Fruit fly (Drosophila melanogaster) whole organism, embryonic: ENCODE results near the gene Atg2.

Source experiments
- Atf3 ChIP-seq: fragments of 200-800 bp; sonication (Bioruptor generic); optimal IDR thresholded peaks from 3 replicates; lab custom pipeline; 2016; ENCODE audit warnings: missing biosample characterization, missing genetic modification characterization
- Blimp-1 ChIP-seq: fragments of 200-800 bp; sonication (Bioruptor generic); optimal IDR thresholded peaks from 3 replicates; lab custom pipeline; 2018; ENCODE audit warnings: missing biosample characterization, missing genetic modification characterization, mild to moderate bottlenecking, moderate library complexity, missing genetic modification reagents
- C15 ChIP-seq: fragments of 200-800 bp; sonication (Bioruptor generic); IDR thresholded peaks from 3 replicates; pipeline ENCODE4 v1.3.6; 2022; ENCODE audit warnings: missing biosample characterization, missing genetic modification characterization
- CG10979 ChIP-seq: fragments of 200-800 bp; sonication (Bioruptor generic); optimal IDR thresholded peaks from 2 replicates; lab custom pipeline; 2018; ENCODE audit warnings: missing biosample characterization, mild to moderate bottlenecking, missing genetic modification characterization, moderate library complexity
- CG11696 ChIP-seq: fragments of 200-800 bp; sonication (Bioruptor generic); IDR thresholded peaks from 2 replicates; pipeline ENCODE4 v1.3.6; 2022; ENCODE audit warnings: missing biosample characterization, missing genetic modification characterization
- CG1233 ChIP-seq: fragments of 200-800 bp; sonication (Bioruptor generic); optimal IDR thresholded peaks from 4 replicates; lab custom pipeline; 2018; ENCODE audit warnings: missing biosample characterization, mild to moderate bottlenecking, missing genetic modification characterization
- CG12744 ChIP-seq: fragments of 200-800 bp; sonication (Bioruptor generic); optimal IDR thresholded peaks from 2 replicates; lab custom pipeline; 2016; ENCODE audit warnings: missing biosample characterization, missing genetic modification characterization
- CG13894 ChIP-seq: fragments of 200-800 bp; sonication (Bioruptor generic); optimal IDR thresholded peaks from 3 replicates; lab custom pipeline; 2018; ENCODE audit warnings: missing biosample characterization, mild to moderate bottlenecking, missing genetic modification characterization, moderate library complexity
- CG1602 ChIP-seq: fragments of 200-800 bp; sonication (Bioruptor generic); optimal IDR thresholded peaks from 3 replicates; lab custom pipeline; 2016; ENCODE audit warnings: missing biosample characterization, missing genetic modification characterization
- CG17328 ChIP-seq: fragments of 200-800 bp; sonication (Bioruptor generic); IDR thresholded peaks from 2 replicates; pipeline ENCODE4 v1.3.6; 2022; ENCODE audit warnings: missing biosample characterization, missing genetic modification characterization
- CG17361 ChIP-seq: fragments of 200-800 bp; sonication (Bioruptor generic); IDR thresholded peaks from 3 replicates; pipeline ENCODE4 v1.3.6; 2022; ENCODE audit warnings: missing biosample characterization, missing genetic modification characterization
- CG17912 ChIP-seq: fragments of 200-800 bp; sonication (Bioruptor generic); optimal IDR thresholded peaks from 2 replicates; lab custom pipeline; 2018; ENCODE audit warnings: missing biosample characterization, mild to moderate bottlenecking, missing genetic modification characterization
- CG1832 ChIP-seq: fragments of 200-800 bp; sonication (Bioruptor generic); optimal IDR thresholded peaks from 2 replicates; lab custom pipeline; 2017; ENCODE audit warnings: missing biosample characterization, mild to moderate bottlenecking, missing genetic modification characterization, inconsistent platforms
- CG18476 ChIP-seq: fragments of 200-800 bp; sonication (Bioruptor generic); optimal IDR thresholded peaks from 2 replicates; lab custom pipeline; 2016; ENCODE audit warnings: missing biosample characterization, mild to moderate bottlenecking, missing genetic modification characterization
- CG31388 ChIP-seq: fragments of 200-800 bp; sonication (Bioruptor generic); optimal IDR thresholded peaks from 2 replicates; lab custom pipeline; 2016; ENCODE audit warnings: missing biosample characterization, missing genetic modification characterization
- CG31441 ChIP-seq: fragments of 200-800 bp; sonication (Bioruptor generic); IDR thresholded peaks from 2 replicates; pipeline ENCODE4 v1.3.6; 2022; ENCODE audit warnings: missing biosample characterization, missing genetic modification characterization
- CG4854 ChIP-seq: fragments of 200-800 bp; sonication (Bioruptor generic); optimal IDR thresholded peaks from 2 replicates; lab custom pipeline; 2016; ENCODE audit warnings: missing biosample characterization, missing genetic modification characterization, inconsistent platforms
- CG6175 ChIP-seq: fragments of 200-800 bp; sonication (Bioruptor generic); IDR thresholded peaks from 3 replicates; pipeline ENCODE4 v1.3.6; 2022; ENCODE audit warnings: missing biosample characterization, missing genetic modification characterization
- CG6689 ChIP-seq: fragments of 200-800 bp; sonication (Bioruptor generic); IDR thresholded peaks from 2 replicates; pipeline ENCODE4 v1.3.6; 2022; ENCODE audit warnings: missing biosample characterization, missing genetic modification characterization
- CG6791 ChIP-seq: fragments of 200-800 bp; sonication (Bioruptor generic); IDR thresholded peaks from 3 replicates; pipeline ENCODE4 v1.3.6; 2022; ENCODE audit warnings: missing biosample characterization, missing genetic modification characterization; ENCODE audit not compliant: partially characterized antibody
- CG6854 ChIP-seq: fragments of 200-800 bp; sonication (Bioruptor generic); optimal IDR thresholded peaks from 3 replicates; lab custom pipeline; 2017; ENCODE audit warnings: missing biosample characterization, mild to moderate bottlenecking, missing genetic modification characterization
- CG7839 ChIP-seq: fragments of 200-800 bp; sonication (Bioruptor generic); optimal IDR thresholded peaks from 3 replicates; lab custom pipeline; 2018; ENCODE audit warnings: missing biosample characterization, mild to moderate bottlenecking, missing genetic modification characterization, moderate library complexity
- CG8388 ChIP-seq: fragments of 200-800 bp; sonication (Bioruptor generic); optimal IDR thresholded peaks from 2 replicates; lab custom pipeline; 2019; ENCODE audit warnings: missing biosample characterization, mild to moderate bottlenecking, missing genetic modification characterization, moderate library complexity
- CG9437 ChIP-seq: fragments of 200-800 bp; sonication (Bioruptor generic); optimal IDR thresholded peaks from 2 replicates; lab custom pipeline; 2018; ENCODE audit warnings: missing biosample characterization, mild to moderate bottlenecking, missing genetic modification characterization
- CrebB ChIP-seq: fragments of 200-800 bp; sonication (Bioruptor generic); optimal IDR thresholded peaks from 3 replicates; lab custom pipeline; 2018; ENCODE audit warnings: missing biosample characterization, mild to moderate bottlenecking, missing genetic modification characterization
- Dfd ChIP-seq, 2 experiments: fragments of >200 bp; optimal IDR thresholded peaks; 2 replicates each; lab custom pipeline; 2017; ENCODE audit warnings: missing biosample characterization in 2 of 2, missing genetic modification characterization in 2 of 2
- Dll ChIP-seq: fragments of 200-800 bp; sonication (Bioruptor generic); IDR thresholded peaks from 4 replicates; pipeline ENCODE4 v1.3.6; 2022; ENCODE audit warnings: missing biosample characterization, missing genetic modification characterization; ENCODE audit not compliant: partially characterized antibody
- Doc2 ChIP-seq: fragments of 200-800 bp; sonication (Bioruptor generic); IDR thresholded peaks from 2 replicates; pipeline ENCODE4 v1.3.6; 2022; ENCODE audit warnings: missing biosample characterization, missing genetic modification characterization
- Gug ChIP-seq: fragments of 200-800 bp; sonication (Bioruptor generic); IDR thresholded peaks from 4 replicates; pipeline ENCODE4 v1.3.6; 2022; ENCODE audit warnings: missing biosample characterization, missing genetic modification characterization
- H15 ChIP-seq: fragments of 200-800 bp; sonication (Bioruptor generic); IDR thresholded peaks from 3 replicates; pipeline ENCODE4 v1.3.6; 2022; ENCODE audit warnings: missing biosample characterization, missing genetic modification characterization
- HLH54F ChIP-seq: fragments of 200-800 bp; sonication (Bioruptor generic); optimal IDR thresholded peaks from 3 replicates; lab custom pipeline; 2016; ENCODE audit warnings: missing biosample characterization, missing genetic modification characterization
- HmgD ChIP-seq: fragments of 200-800 bp; sonication (Bioruptor generic); optimal IDR thresholded peaks from 3 replicates; lab custom pipeline; 2016; ENCODE audit warnings: missing biosample characterization, missing genetic modification characterization
- MTF-1 ChIP-seq: fragments of 200-800 bp; sonication (Bioruptor generic); optimal IDR thresholded peaks from 2 replicates; lab custom pipeline; 2018; ENCODE audit warnings: missing biosample characterization, mild to moderate bottlenecking, missing genetic modification characterization, borderline replicate concordance
- Meics ChIP-seq: fragments of 200-800 bp; sonication (Bioruptor generic); optimal IDR thresholded peaks from 2 replicates; lab custom pipeline; 2017; ENCODE audit warnings: missing biosample characterization, mild to moderate bottlenecking, missing genetic modification characterization
- Mrtf ChIP-seq: fragments of 200-800 bp; sonication (Bioruptor generic); IDR thresholded peaks from 3 replicates; pipeline ENCODE4 v1.3.6; 2022; ENCODE audit warnings: missing biosample characterization, missing genetic modification characterization
- NFAT ChIP-seq: fragments of 200-800 bp; sonication (Bioruptor generic); IDR thresholded peaks from 2 replicates; pipeline ENCODE4 v1.3.6; 2022; ENCODE audit warnings: missing biosample characterization, missing genetic modification characterization
- Poxn ChIP-seq: fragments of 200-800 bp; sonication (Bioruptor generic); IDR thresholded peaks from 2 replicates; pipeline ENCODE4 v1.3.6; 2022; ENCODE audit warnings: missing biosample characterization, missing genetic modification characterization
- Tbp ChIP-seq: fragments of >200 bp; optimal IDR thresholded peaks from 2 replicates; lab custom pipeline; 2018; ENCODE audit warnings: missing biosample characterization, missing genetic modification characterization
- ac ChIP-seq: fragments of 200-800 bp; sonication (Bioruptor generic); optimal IDR thresholded peaks from 3 replicates; lab custom pipeline; 2017; ENCODE audit warnings: missing biosample characterization, mild to moderate bottlenecking, missing genetic modification characterization
- ara ChIP-seq: fragments of 200-800 bp; sonication (Bioruptor generic); IDR thresholded peaks from 2 replicates; pipeline ENCODE4 v1.3.6; 2022; ENCODE audit warnings: missing biosample characterization, missing genetic modification characterization
- cato ChIP-seq: fragments of 200-800 bp; sonication (Bioruptor generic); optimal IDR thresholded peaks from 2 replicates; lab custom pipeline; 2016; ENCODE audit warnings: missing biosample characterization, missing genetic modification characterization, borderline replicate concordance
- chinmo ChIP-seq: fragments of 200-800 bp; sonication (Bioruptor generic); IDR thresholded peaks from 4 replicates; pipeline ENCODE4 v1.3.6; 2022; ENCODE audit warnings: missing biosample characterization, missing genetic modification characterization; ENCODE audit not compliant: partially characterized antibody
- ems ChIP-seq: fragments of 200-800 bp; sonication (Bioruptor generic); optimal IDR thresholded peaks from 3 replicates; lab custom pipeline; 2016; ENCODE audit warnings: missing biosample characterization, missing genetic modification characterization
- eyg ChIP-seq: fragments of 200-800 bp; sonication (Bioruptor generic); optimal IDR thresholded peaks from 3 replicates; lab custom pipeline; 2016; ENCODE audit warnings: missing biosample characterization, missing genetic modification characterization
- gfzf ChIP-seq: fragments of 200-800 bp; sonication (Bioruptor generic); optimal IDR thresholded peaks from 2 replicates; lab custom pipeline; 2016; ENCODE audit warnings: missing biosample characterization, mild to moderate bottlenecking, missing genetic modification characterization, moderate library complexity
- gsb ChIP-seq: fragments of 200-800 bp; sonication (Bioruptor generic); IDR thresholded peaks from 2 replicates; pipeline ENCODE4 v1.3.6; 2022; ENCODE audit warnings: missing biosample characterization, missing genetic modification characterization
- ind ChIP-seq: fragments of 200-800 bp; sonication (Bioruptor generic); optimal IDR thresholded peaks from 3 replicates; lab custom pipeline; 2016; ENCODE audit warnings: missing biosample characterization, missing genetic modification characterization
- pnt ChIP-seq: fragments of 200-800 bp; sonication (Bioruptor generic); optimal IDR thresholded peaks from 3 replicates; lab custom pipeline; 2016; ENCODE audit warnings: missing biosample characterization, missing genetic modification characterization
- pum ChIP-seq: fragments of 200-800 bp; sonication (Bioruptor generic); optimal IDR thresholded peaks from 2 replicates; lab custom pipeline; 2016; ENCODE audit warnings: missing biosample characterization, missing genetic modification characterization
- scrt ChIP-seq: fragments of 200-800 bp; sonication (Bioruptor generic); optimal IDR thresholded peaks from 2 replicates; lab custom pipeline; 2018; ENCODE audit warnings: missing biosample characterization, mild to moderate bottlenecking, missing genetic modification characterization, moderate library complexity
- vnd ChIP-seq: fragments of 200-800 bp; sonication (Bioruptor generic); IDR thresholded peaks from 3 replicates; pipeline ENCODE4 v1.3.6; 2022; ENCODE audit warnings: missing biosample characterization, missing genetic modification characterization; ENCODE audit not compliant: partially characterized antibody

Atg2 gene

DNA sequence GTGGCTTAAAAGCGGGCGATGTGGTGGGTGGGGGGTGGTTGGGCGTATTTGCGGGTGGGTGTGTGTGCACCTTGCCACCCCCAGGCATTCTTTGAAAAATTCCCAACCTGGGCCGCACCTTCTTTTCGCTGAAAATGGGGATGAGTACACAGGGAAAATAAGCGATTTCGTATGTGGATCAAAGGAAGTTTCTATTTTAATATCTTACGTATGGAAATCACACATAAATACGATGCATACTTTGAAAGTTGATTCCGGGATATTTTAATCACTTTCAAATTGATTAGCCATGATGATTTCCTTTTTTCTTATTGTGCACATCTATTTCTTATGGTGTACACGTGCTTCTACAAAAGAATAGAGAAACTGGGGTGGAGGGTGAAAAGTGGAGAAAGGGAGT, 51.2 kb downstream of the Atg2 start (continued):
- TF ChIP-seq ara (GFP tag; lab: Robert Waterston, UW): peak; percentile 56; the same call in 1 of the 2 replicates
- TF ChIP-seq Doc2: no peak
- TF ChIP-seq scrt (GFP tag; lab: Kevin White, UChicago): peak; percentile 46
- no peak for TF ChIP-seq chinmo (GFP tag; lab: Robert Waterston, UW)
- no peak for TF ChIP-seq CG1832 (GFP tag; lab: Kevin White, UChicago)
- TF ChIP-seq CrebB (tag; lab: Kevin White, UChicago): peak; percentile 27
- TF ChIP-seq ems (GFP tag; lab: Kevin White, UChicago): no peak
- TF ChIP-seq CG6854 (GFP tag; lab: Kevin White, UChicago): peak; percentile 24
- peak; percentile 35; the same call in 1 of the 2 replicates for TF ChIP-seq CG17328 (GFP tag; lab: Robert Waterston, UW)
- TF ChIP-seq ac (GFP tag; lab: Kevin White, UChicago): no peak
- TF ChIP-seq CG10979 (tag; lab: Kevin White, UChicago): peak; percentile 65
- no peak for TF ChIP-seq Tbp
- TF ChIP-seq CG17912: no peak
- peak; percentile 58 for TF ChIP-seq ind (GFP tag; lab: Kevin White, UChicago)
- TF ChIP-seq CG12744: no peak
- TF ChIP-seq pum (GFP tag; lab: Kevin White, UChicago): peak; percentile 9
- TF ChIP-seq eyg (GFP tag; lab: Kevin White, UChicago): no peak
- peak; percentile 69 for TF ChIP-seq Blimp-1
- TF ChIP-seq MTF-1 (GFP tag; lab: Kevin White, UChicago): no peak
- no peak for TF ChIP-seq NFAT (GFP tag; lab: Robert Waterston, UW)
- peak; percentile 67 for TF ChIP-seq Meics
- no peak for TF ChIP-seq gsb
- no peak for TF ChIP-seq Dll (GFP tag; lab: Robert Waterston, UW)
- TF ChIP-seq CG31388 (GFP tag; lab: Kevin White, UChicago): no peak
- peak; percentile 53 for TF ChIP-seq CG17361
- no peak for TF ChIP-seq CG4854 (GFP tag; lab: Kevin White, UChicago)
- peak; percentile 1 for TF ChIP-seq HLH54F
- TF ChIP-seq CG6791 (GFP tag; lab: Robert Waterston, UW): no peak
- no peak for TF ChIP-seq Poxn (GFP tag; lab: Robert Waterston, UW)
- peak; percentile 71 for TF ChIP-seq CG7839 (tag; lab: Kevin White, UChicago)
- TF ChIP-seq pnt (GFP tag; lab: Kevin White, UChicago): peak; percentile 15
- TF ChIP-seq cato (GFP tag; lab: Kevin White, UChicago): no peak
- TF ChIP-seq CG9437 (GFP tag; lab: Kevin White, UChicago): no peak
- no peak for TF ChIP-seq HmgD (GFP tag; lab: Kevin White, UChicago)
- peak; percentile 22 for TF ChIP-seq CG1602 (GFP tag; lab: Kevin White, UChicago)
- TF ChIP-seq CG6689 (GFP tag; lab: Robert Waterston, UW): peak; percentile 52
- TF ChIP-seq CG8388: peak; percentile 65
- no peak for TF ChIP-seq CG11696 (GFP tag; lab: Robert Waterston, UW)
- no peak for TF ChIP-seq CG6175
- TF ChIP-seq vnd: no peak
- TF ChIP-seq Dfd (GFP tag; optimal IDR thresholded peaks at IDR 0.05; lab: Kevin White, UChicago): no peak
- no peak for TF ChIP-seq H15 (GFP tag; lab: Robert Waterston, UW)
- peak; percentile 59 for TF ChIP-seq CG13894 (tag; lab: Kevin White, UChicago)
- peak; percentile 75 for TF ChIP-seq CG31441 (GFP tag; lab: Robert Waterston, UW)
- 0 out of 3 replicates have a peak, but pooled peaks have one; percentile 4 for TF ChIP-seq Mrtf (GFP tag; lab: Robert Waterston, UW)
- peak; percentile 36; the same call in 2 of the 4 replicates for TF ChIP-seq Gug (GFP tag; lab: Robert Waterston, UW)
- peak; percentile 39 for TF ChIP-seq CG1233 (GFP tag; lab: Kevin White, UChicago)
- no peak for TF ChIP-seq CG18476 (GFP tag; lab: Kevin White, UChicago)
- TF ChIP-seq C15 (GFP tag; lab: Robert Waterston, UW): no peak
- TF ChIP-seq Atf3 (GFP tag; lab: Kevin White, UChicago): no peak
- TF ChIP-seq gfzf (GFP tag; lab: Kevin White, UChicago): no peak
